Fruit fly (Drosophila melanogaster) whole organism, pupa: Measurements from ENCODE around the gene Sgs8.

Experiments used
- CG10348 ChIP-seq: fragments of 200-800 bp; sonication (Bioruptor generic); IDR thresholded peaks from 2 replicates; pipeline ENCODE4 v1.3.6; 2022; ENCODE audit warnings: missing biosample characterization, missing genetic modification characterization
- CG12605 ChIP-seq: fragments of 200-800 bp; sonication (Bioruptor generic); IDR thresholded peaks from 2 replicates; pipeline ENCODE4 v1.3.6; 2022; ENCODE audit warnings: missing biosample characterization, missing genetic modification characterization
- CG13204 ChIP-seq: fragments of 200-800 bp; sonication (Bioruptor generic); optimal IDR thresholded peaks from 2 replicates; lab custom pipeline; 2018; ENCODE audit warnings: missing biosample characterization, mild to moderate bottlenecking, missing genetic modification characterization, moderate library complexity
- CG14655 ChIP-seq: fragments of 200-800 bp; sonication (Bioruptor generic); optimal IDR thresholded peaks from 3 replicates; lab custom pipeline; 2017; ENCODE audit warnings: mild to moderate bottlenecking, missing biosample characterization, missing genetic modification reagents, missing genetic modification characterization
- CG15710 ChIP-seq: fragments of 200-800 bp; sonication (Bioruptor generic); optimal IDR thresholded peaks from 2 replicates; lab custom pipeline; 2018; ENCODE audit warnings: missing biosample characterization, mild to moderate bottlenecking, missing genetic modification characterization, moderate library complexity
- CG34367 ChIP-seq: fragments of 200-800 bp; sonication (Bioruptor generic); optimal IDR thresholded peaks from 2 replicates; lab custom pipeline; 2018; ENCODE audit warnings: missing biosample characterization, mild to moderate bottlenecking, missing genetic modification characterization
- CG9948 ChIP-seq: fragments of 200-800 bp; sonication (Bioruptor generic); optimal IDR thresholded peaks from 2 replicates; lab custom pipeline; 2018; ENCODE audit warnings: missing biosample characterization, mild to moderate bottlenecking, missing genetic modification characterization, moderate library complexity
- Pif1A ChIP-seq: fragments of 200-800 bp; sonication (Bioruptor generic); optimal IDR thresholded peaks from 3 replicates; lab custom pipeline; 2016; ENCODE audit warnings: missing biosample characterization, missing genetic modification characterization
- Snoo ChIP-seq: fragments of 200-800 bp; sonication (Bioruptor generic); optimal IDR thresholded peaks from 3 replicates; lab custom pipeline; 2017; ENCODE audit warnings: missing biosample characterization, mild to moderate bottlenecking, missing genetic modification characterization, inconsistent platforms
- fd96Ca ChIP-seq: fragments of 200-800 bp; sonication (Bioruptor generic); IDR thresholded peaks from 3 replicates; pipeline ENCODE4 v1.3.6; 2022; ENCODE audit warnings: missing biosample characterization, missing genetic modification characterization

Gene Sgs8

DNA sequence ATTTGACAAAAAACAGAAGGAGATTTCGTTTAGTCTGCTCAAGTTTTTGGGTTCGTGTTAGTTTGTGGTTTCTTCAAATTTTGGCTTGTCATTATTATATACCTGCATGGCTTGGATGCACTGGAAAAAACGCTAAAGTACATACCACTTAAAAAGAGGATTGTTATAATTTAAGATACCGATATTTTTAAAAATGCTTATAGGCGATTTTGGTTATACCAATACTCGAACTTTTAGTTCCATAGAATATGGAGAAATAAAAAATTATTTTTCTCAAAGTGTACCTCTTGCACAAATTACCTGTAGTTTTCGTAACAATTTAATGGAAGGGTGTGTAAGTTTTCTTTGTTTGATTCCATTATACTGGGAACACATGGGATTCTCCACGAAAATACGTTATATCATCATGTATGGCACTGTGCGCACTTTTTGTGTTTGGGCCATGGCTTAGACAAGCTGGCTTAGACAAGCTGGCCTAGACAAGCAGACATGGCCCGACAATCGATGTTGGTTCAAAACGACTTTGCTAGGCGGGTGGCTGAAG lies 43.8 kb downstream of the Sgs8 start, which contains the start of gene Fum3:
Fum3 (minus strand) TSS at position 494 of the 544 bp plus-strand sequence.
- TF ChIP-seq Snoo (tag; lab: Kevin White, UChicago): no peak
- no peak for TF ChIP-seq CG15710 (tag; lab: Kevin White, UChicago)
- TF ChIP-seq fd96Ca: no peak
- no peak for TF ChIP-seq Pif1A (GFP tag; lab: Kevin White, UChicago)
- TF ChIP-seq CG9948: no peak
- TF ChIP-seq CG10348 (GFP tag; lab: Robert Waterston, UW): no peak
- TF ChIP-seq CG12605 (GFP tag; lab: Robert Waterston, UW): no peak
- TF ChIP-seq CG34367 (tag; lab: Kevin White, UChicago): no peak
- TF ChIP-seq CG13204 (GFP tag; lab: Kevin White, UChicago): no peak
- TF ChIP-seq CG14655: no peak
